Fruit fly (Drosophila melanogaster): ENCODE measurements around the gene Dab.

- TF ChIP-seq CG14441 (GFP tag; IDR thresholded peaks at IDR 0.05): no peak
- TF ChIP-seq gro (GFP tag; optimal IDR thresholded peaks at IDR 0.05): no peak
- no peak for TF ChIP-seq bigmax (GFP tag; optimal IDR thresholded peaks at IDR 0.05)
Observed at dm6 chr3L:16748343-16748742, 36.4 kb downstream of the Dab start.
